Fruit fly (Drosophila melanogaster): ENCODE data around the gene Ref1.

dm6 chr3R:7123699-7124098 is 43.5 kb upstream of the Ref1 start:
- TF ChIP-seq usp (GFP tag; optimal IDR thresholded peaks at IDR 0.05) (no peak), Dll (optimal IDR thresholded peaks at IDR 0.05) (no peak), EcR (GFP tag; optimal IDR thresholded peaks at IDR 0.05) (no peak), psq (optimal IDR thresholded peaks at IDR 0.05) (no peak), pan (optimal IDR thresholded peaks at IDR 0.05) (no peak), CG8478 (optimal IDR thresholded peaks at IDR 0.05) (peak; percentile 85)
